Fruit fly (Drosophila melanogaster) whole organism, embryonic: ENCODE data around the gene CG14341.

Source experiments
- Blimp-1 ChIP-seq: fragments of 200-800 bp; sonication (Bioruptor generic); optimal IDR thresholded peaks from 3 replicates; lab custom pipeline; 2018; ENCODE audit warnings: missing biosample characterization, missing genetic modification characterization, mild to moderate bottlenecking, moderate library complexity, missing genetic modification reagents
- CG10267 ChIP-seq: fragments of 200-800 bp; sonication (Bioruptor generic); optimal IDR thresholded peaks from 2 replicates; lab custom pipeline; 2018; ENCODE audit warnings: missing biosample characterization, mild to moderate bottlenecking, missing genetic modification characterization, moderate library complexity
- Dll ChIP-seq: fragments of 200-800 bp; sonication (Bioruptor generic); IDR thresholded peaks from 4 replicates; pipeline ENCODE4 v1.3.6; 2022; ENCODE audit warnings: missing biosample characterization, missing genetic modification characterization; ENCODE audit not compliant: partially characterized antibody
- ERR ChIP-seq: fragments of 200-800 bp; sonication (Bioruptor generic); optimal IDR thresholded peaks from 2 replicates; lab custom pipeline; 2016; ENCODE audit warnings: missing biosample characterization, missing genetic modification characterization
- disco-r ChIP-seq: fragments of 200-800 bp; sonication (Bioruptor generic); optimal IDR thresholded peaks from 2 replicates; lab custom pipeline; 2016; ENCODE audit warnings: missing biosample characterization, missing genetic modification characterization
- h ChIP-seq: fragments of >200 bp; optimal IDR thresholded peaks from 2 replicates; lab custom pipeline; 2017
- scrt ChIP-seq: fragments of 200-800 bp; sonication (Bioruptor generic); optimal IDR thresholded peaks from 2 replicates; lab custom pipeline; 2018; ENCODE audit warnings: missing biosample characterization, mild to moderate bottlenecking, missing genetic modification characterization, moderate library complexity

dm6 chr2L:1199912-1200721 is 33.8 kb downstream of the CG14341 start, which contains the start of the genes CG43349 and CG5011:
- TF ChIP-seq Blimp-1 (GFP tag; lab: Kevin White, UChicago) (no peak), h (no peak), CG10267 (tag; lab: Kevin White, UChicago) (no peak), disco-r (GFP tag; lab: Kevin White, UChicago) (no peak), scrt (no peak), Dll (no peak), ERR (GFP tag; lab: Kevin White, UChicago) (no peak)
